Worm (Caenorhabditis elegans): ENCODE results near the gene ifg-1.

The ifg-1 gene

ce11 chrII:8178614-8179013 is 38.4 kb upstream of the ifg-1 start:
- no peak for TF ChIP-seq F26F4.8 (GFP tag; conservative IDR thresholded peaks at IDR 0.05)
- peak in 1 of 2 experiments; percentile 91 for TF ChIP-seq unc-62 (GFP tag; optimal IDR thresholded peaks at IDR 0.05 in 1 of 2)
- TF ChIP-seq unc-62 (tag; optimal IDR thresholded peaks at IDR 0.05): no peak

- TF ChIP-seq F10B5.3 (tag; optimal IDR thresholded peaks at IDR 0.05): no peak
- no peak for TF ChIP-seq ceh-62 (tag; optimal IDR thresholded peaks at IDR 0.05)
- TF ChIP-seq mxl-3 (GFP tag; optimal IDR thresholded peaks at IDR 0.05): no peak
- no peak for TF ChIP-seq pha-4 (GFP tag; IDR thresholded peaks at IDR 0.05)
- no peak for TF ChIP-seq pha-4 (tag; optimal IDR thresholded peaks at IDR 0.05)
- TF ChIP-seq ZK337.2 (GFP tag; IDR thresholded peaks at IDR 0.05): no peak
- TF ChIP-seq nhr-11 (tag; optimal IDR thresholded peaks at IDR 0.05): no peak
- TF ChIP-seq pqm-1 (tag; optimal IDR thresholded peaks at IDR 0.05): no peak
- no peak for TF ChIP-seq rbr-2 (tag; optimal IDR thresholded peaks at IDR 0.05)
- TF ChIP-seq ceh-28 (tag; optimal IDR thresholded peaks at IDR 0.05): no peak
- TF ChIP-seq unc-39 (tag; optimal IDR thresholded peaks at IDR 0.05): no peak
Observed at ce11 chrII:8180281-8180680, 36.7 kb upstream of the ifg-1 start, which contains the start of gene T05C12.4. TSS of gene T05C12.4 (minus strand) at chrII:8180381.

- TF ChIP-seq dmd-9 (GFP tag; IDR thresholded peaks at IDR 0.05) (no peak), cey-2 (tag; optimal IDR thresholded peaks at IDR 0.05; ENCODE audit: borderline replicate concordance, insufficient read depth) (no peak), ZK546.5 (tag; optimal IDR thresholded peaks at IDR 0.05) (no peak), ces-1 (GFP tag; optimal IDR thresholded peaks at IDR 0.05) (no peak), zag-1 (tag; optimal IDR thresholded peaks at IDR 0.05) (no peak), mdt-29 (GFP tag; IDR thresholded peaks at IDR 0.05) (no peak), madf-9 (GFP tag; conservative IDR thresholded peaks at IDR 0.05) (no peak), attf-4 (tag; optimal IDR thresholded peaks at IDR 0.05) (no peak), nhr-41 (GFP tag; IDR thresholded peaks at IDR 0.05) (no peak)
Observed at ce11 chrII:8181437-8181836, 35.6 kb upstream of the ifg-1 start, which contains the start of gene dylt-3. TSS of gene dylt-3 (plus strand) at chrII:8181737.

- TF ChIP-seq ceh-28 (tag; optimal IDR thresholded peaks at IDR 0.05) (peak; percentile 25), fos-1 (tag; optimal IDR thresholded peaks at IDR 0.05) (peak; percentile 9), zfp-3 (GFP tag; conservative IDR thresholded peaks at IDR 0.05) (peak; percentile 87), ceh-44 (GFP tag; IDR thresholded peaks at IDR 0.05) (peak; percentile 53; the same call in 1 of the 2 replicates), set-16 (GFP tag; IDR thresholded peaks at IDR 0.05) (no peak), ces-1 (GFP tag; optimal IDR thresholded peaks at IDR 0.05) (peak; percentile 72), ctbp-1 (GFP tag; IDR thresholded peaks at IDR 0.05) (peak; percentile 93), lin-29 (GFP tag; IDR thresholded peaks at IDR 0.05) (peak; percentile 73), dmd-6 (GFP tag; IDR thresholded peaks at IDR 0.05) (peak; percentile 89), saeg-2 (GFP tag; IDR thresholded peaks at IDR 0.05) (peak; percentile 76; the same call in 1 of the 2 replicates), F26F4.8 (GFP tag; conservative IDR thresholded peaks at IDR 0.05) (no peak), ceh-62 (tag; optimal IDR thresholded peaks at IDR 0.05) (no peak), lim-7 (GFP tag; IDR thresholded peaks at IDR 0.05) (no peak), aly-2 (tag; optimal IDR thresholded peaks at IDR 0.05) (no peak), nhr-111 (GFP tag; optimal IDR thresholded peaks at IDR 0.05) (no peak), nhr-11 (tag; optimal IDR thresholded peaks at IDR 0.05) (peak; percentile 95), nhr-6 (tag; optimal IDR thresholded peaks at IDR 0.05) (peak; percentile 98), ceh-82 (tag; optimal IDR thresholded peaks at IDR 0.05) (no peak), Y48G9A.11 (GFP tag; IDR thresholded peaks at IDR 0.05) (peak; percentile 58), lin-15B (tag; optimal IDR thresholded peaks at IDR 0.05) (peak; percentile 90), pha-4 (GFP tag; IDR thresholded peaks at IDR 0.05) (peak; percentile 87), pha-4 (tag; optimal IDR thresholded peaks at IDR 0.05) (peak; percentile 88), dmd-8 (GFP tag; IDR thresholded peaks at IDR 0.05) (no peak), daf-19 (GFP tag; conservative IDR thresholded peaks at IDR 0.05) (no peak), skn-1 (tag; optimal IDR thresholded peaks at IDR 0.05) (no peak), hif-1 (tag; optimal IDR thresholded peaks at IDR 0.05) (peak in 1 of 2 experiments; percentile 67), sdz-12 (GFP tag; optimal IDR thresholded peaks at IDR 0.05) (no peak), R02D3.7 (tag; optimal IDR thresholded peaks at IDR 0.05) (no peak), F44E2.7 (GFP tag; IDR thresholded peaks at IDR 0.05) (no peak), madf-5 (GFP tag; IDR thresholded peaks at IDR 0.05) (no peak), zip-2 (tag; optimal IDR thresholded peaks at IDR 0.05) (peak; percentile 81)
Observed at ce11 chrII:8185016-8185493, 32.0 kb upstream of the ifg-1 start, which contains the start of the genes mig-5 and cct-1. TSS of gene mig-5 (minus strand) at chrII:8185023. TSS of gene cct-1 (plus strand) at chrII:8185443.
